Worm (Caenorhabditis elegans) whole organism, late embryonic: ENCODE data around the gene T11B7.2.

Source experiments
- ama-1 ChIP-seq: fragments of 150-350 bp; optimal IDR thresholded peaks from 2 replicates; lab custom pipeline; 2014
- elt-4 ChIP-seq: sonication (generic microtip); optimal IDR thresholded peaks from 2 replicates; lab custom pipeline; 2016; ENCODE audit warnings: missing genetic modification characterization, missing compliant biosample characterization
- eyg-1 ChIP-seq: sonication (generic microtip); optimal IDR thresholded peaks from 2 replicates; lab custom pipeline; 2016; ENCODE audit warnings: missing genotype, missing genetic modification characterization, missing compliant biosample characterization
- fax-1 ChIP-seq: sonication (generic microtip); optimal IDR thresholded peaks from 2 replicates; lab custom pipeline; 2016; ENCODE audit warnings: missing genotype, missing genetic modification characterization, missing compliant biosample characterization
- fkh-10 ChIP-seq: fragments of 150-350 bp; optimal IDR thresholded peaks from 2 replicates; lab custom pipeline; 2014; ENCODE audit warnings: missing biosample characterization, missing genetic modification reagents, missing genetic modification characterization
- nfya-1 ChIP-seq: sonication (generic microtip); optimal IDR thresholded peaks from 2 replicates; lab custom pipeline; 2017; ENCODE audit warnings: missing genetic modification characterization, mild to moderate bottlenecking, missing compliant biosample characterization, antibody characterized with exemption, moderate library complexity
- tbx-2 ChIP-seq: sonication (generic microtip); optimal IDR thresholded peaks from 2 replicates; lab custom pipeline; 2016; ENCODE audit warnings: missing genetic modification characterization, missing compliant biosample characterization

DNA sequence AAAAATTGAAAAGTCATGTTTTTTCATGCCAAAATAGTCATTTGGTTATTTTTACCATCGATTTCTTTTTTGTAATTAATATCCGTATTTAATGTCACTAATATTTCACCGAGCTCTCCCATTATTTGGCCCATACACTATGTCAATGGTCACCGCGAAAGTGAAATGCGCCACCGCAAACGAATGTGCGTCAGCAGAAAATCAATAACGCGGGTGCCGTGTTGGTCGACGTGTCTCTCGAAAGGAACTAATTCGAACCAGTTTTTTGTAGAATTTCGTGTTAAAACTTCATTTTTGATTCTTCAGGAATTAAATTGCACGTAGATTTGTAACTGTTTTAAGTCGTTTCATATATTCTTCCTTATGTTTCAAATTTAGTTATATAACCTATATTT lies 17.8 kb downstream of the T11B7.2 start:
- TF ChIP-seq nfya-1 (no peak), ama-1 (lab: Kevin White, UChicago) (no peak), elt-4 (tag; lab: Kevin White, UChicago) (no peak), tbx-2 (tag; lab: Kevin White, UChicago) (no peak), eyg-1 (tag; lab: Kevin White, UChicago) (no peak), fax-1 (tag; lab: Kevin White, UChicago) (no peak), fkh-10 (GFP tag; lab: Kevin White, UChicago) (no peak)
